Fruit fly (Drosophila melanogaster) whole organism, embryonic: Measurements from ENCODE around the gene CG1971.

Experiments used
- Aef1 ChIP-seq: fragments of 200-800 bp; sonication (Bioruptor generic); IDR thresholded peaks from 3 replicates; pipeline ENCODE4 v1.3.6; 2022; ENCODE audit warnings: missing biosample characterization, missing genetic modification characterization
- Antp ChIP-seq: fragments of 200-800 bp; sonication (Bioruptor generic); optimal IDR thresholded peaks from 3 replicates; lab custom pipeline; 2016; ENCODE audit warnings: missing biosample characterization, missing genetic modification characterization
- Awh ChIP-seq: fragments of 200-800 bp; sonication (Bioruptor generic); IDR thresholded peaks from 2 replicates; pipeline ENCODE4, ENCODE4 v1.3.6; 2022; ENCODE audit warnings: missing biosample characterization, missing genetic modification characterization
- B-H1 ChIP-seq: fragments of 200-800 bp; sonication (Bioruptor generic); IDR thresholded peaks from 3 replicates; pipeline ENCODE4 v1.3.6; 2022; ENCODE audit warnings: missing biosample characterization, missing genetic modification characterization
- C15 ChIP-seq: fragments of 200-800 bp; sonication (Bioruptor generic); IDR thresholded peaks from 3 replicates; pipeline ENCODE4 v1.3.6; 2022; ENCODE audit warnings: missing biosample characterization, missing genetic modification characterization
- CG10979 ChIP-seq: fragments of 200-800 bp; sonication (Bioruptor generic); optimal IDR thresholded peaks from 2 replicates; lab custom pipeline; 2018; ENCODE audit warnings: missing biosample characterization, mild to moderate bottlenecking, missing genetic modification characterization, moderate library complexity
- CG13123 ChIP-seq: fragments of 200-800 bp; sonication (Bioruptor generic); optimal IDR thresholded peaks from 2 replicates; lab custom pipeline; 2016; ENCODE audit warnings: missing biosample characterization, missing genetic modification characterization
- CG13624 ChIP-seq: fragments of 200-800 bp; sonication (Bioruptor generic); optimal IDR thresholded peaks from 2 replicates; lab custom pipeline; 2016; ENCODE audit warnings: missing biosample characterization, missing genetic modification characterization
- CG14050 ChIP-seq: fragments of 200-800 bp; sonication (Bioruptor generic); IDR thresholded peaks from 3 replicates; pipeline ENCODE4 v1.3.6; 2022; ENCODE audit warnings: missing biosample characterization, missing genetic modification characterization
- CG16863 ChIP-seq: fragments of 200-800 bp; sonication (Bioruptor generic); optimal IDR thresholded peaks from 3 replicates; lab custom pipeline; 2016; ENCODE audit warnings: missing biosample characterization, missing genetic modification characterization
- CG17568 ChIP-seq: fragments of 200-800 bp; sonication (Bioruptor generic); optimal IDR thresholded peaks from 2 replicates; lab custom pipeline; 2018; ENCODE audit warnings: missing biosample characterization, mild to moderate bottlenecking, missing genetic modification characterization, moderate library complexity
- CG18476 ChIP-seq: fragments of 200-800 bp; sonication (Bioruptor generic); optimal IDR thresholded peaks from 2 replicates; lab custom pipeline; 2016; ENCODE audit warnings: missing biosample characterization, mild to moderate bottlenecking, missing genetic modification characterization
- CG30020 ChIP-seq: fragments of 200-800 bp; optimal IDR thresholded peaks from 2 replicates; lab custom pipeline; 2019; ENCODE audit warnings: missing biosample characterization, mild to moderate bottlenecking, missing genetic modification characterization, moderate library complexity
- CG30431 ChIP-seq: fragments of 200-800 bp; sonication (Bioruptor generic); optimal IDR thresholded peaks from 2 replicates; lab custom pipeline; 2017; ENCODE audit warnings: missing biosample characterization, missing genetic modification characterization
- CG31441 ChIP-seq: fragments of 200-800 bp; sonication (Bioruptor generic); IDR thresholded peaks from 2 replicates; pipeline ENCODE4 v1.3.6; 2022; ENCODE audit warnings: missing biosample characterization, missing genetic modification characterization
- CG3163 ChIP-seq: fragments of 200-800 bp; sonication (Bioruptor generic); optimal IDR thresholded peaks from 3 replicates; lab custom pipeline; 2016; ENCODE audit warnings: missing biosample characterization, missing genetic modification characterization
- CG3407 ChIP-seq: fragments of 200-800 bp; sonication (Bioruptor generic); optimal IDR thresholded peaks from 2 replicates; lab custom pipeline; 2018; ENCODE audit warnings: missing biosample characterization, mild to moderate bottlenecking, missing genetic modification characterization
- CG3995 ChIP-seq: fragments of 200-800 bp; sonication (Bioruptor generic); optimal IDR thresholded peaks from 3 replicates; lab custom pipeline; 2016; ENCODE audit warnings: missing biosample characterization, missing genetic modification characterization
- CG4854 ChIP-seq: fragments of 200-800 bp; sonication (Bioruptor generic); optimal IDR thresholded peaks from 2 replicates; lab custom pipeline; 2016; ENCODE audit warnings: missing biosample characterization, missing genetic modification characterization, inconsistent platforms
- CoRest ChIP-seq: fragments of 200-800 bp; sonication (Bioruptor generic); optimal IDR thresholded peaks from 3 replicates; lab custom pipeline; 2018; ENCODE audit warnings: missing biosample characterization, mild to moderate bottlenecking, missing genetic modification characterization, moderate library complexity
- Dbx ChIP-seq: fragments of 200-800 bp; sonication (Bioruptor generic); IDR thresholded peaks from 3 replicates; pipeline ENCODE4 v1.3.6; 2022; ENCODE audit warnings: missing biosample characterization, missing genetic modification characterization
- Dref ChIP-seq: fragments of 200-800 bp; sonication (Bioruptor generic); IDR thresholded peaks from 2 replicates; pipeline ENCODE4 v1.3.6; 2022; ENCODE audit warnings: missing biosample characterization, missing genetic modification characterization
- Eip74EF ChIP-seq, 2 experiments: fragments of 200-800 bp in 1 of 2; fragments of >200 bp in 1 of 2; sonication (Bioruptor generic) in 1 of 2; optimal IDR thresholded peaks; 2 replicates each; lab custom pipeline; 2017 to 2019; ENCODE audit warnings: missing biosample characterization in 2 of 2, missing genetic modification characterization in 2 of 2, mild to moderate bottlenecking in 1 of 2, moderate library complexity in 1 of 2
- Elba2 ChIP-seq: fragments of 200-800 bp; sonication (Bioruptor generic); optimal IDR thresholded peaks from 3 replicates; lab custom pipeline; 2016; ENCODE audit warnings: missing biosample characterization, missing genetic modification characterization
- H15 ChIP-seq: fragments of 200-800 bp; sonication (Bioruptor generic); IDR thresholded peaks from 3 replicates; pipeline ENCODE4 v1.3.6; 2022; ENCODE audit warnings: missing biosample characterization, missing genetic modification characterization
- Lpt ChIP-seq: fragments of >200 bp; optimal IDR thresholded peaks from 2 replicates; lab custom pipeline; 2018; ENCODE audit warnings: missing biosample characterization, missing genetic modification characterization
- NC2α ChIP-seq: fragments of 200-800 bp; sonication (Bioruptor generic); optimal IDR thresholded peaks from 2 replicates; lab custom pipeline; 2016; ENCODE audit warnings: missing biosample characterization, missing genetic modification characterization
- Neu2 ChIP-seq: fragments of 200-800 bp; sonication (Bioruptor generic); optimal IDR thresholded peaks from 3 replicates; lab custom pipeline; 2016; ENCODE audit warnings: missing biosample characterization, missing genetic modification characterization, borderline replicate concordance
- NfI ChIP-seq: fragments of 200-800 bp; sonication (Bioruptor generic); optimal IDR thresholded peaks from 3 replicates; lab custom pipeline; 2018; ENCODE audit warnings: missing biosample characterization, mild to moderate bottlenecking, missing genetic modification characterization, moderate library complexity
- Oaz ChIP-seq: fragments of 200-800 bp; sonication (Bioruptor generic); IDR thresholded peaks from 2 replicates; pipeline ENCODE4 v1.3.6; 2022; ENCODE audit warnings: missing biosample characterization, missing genetic modification characterization
- aop ChIP-seq: fragments of 200-800 bp; sonication (Bioruptor generic); IDR thresholded peaks from 2 replicates; pipeline ENCODE4 v1.3.6; 2022; ENCODE audit warnings: missing biosample characterization, missing genetic modification characterization
- br ChIP-seq: fragments of >200 bp; optimal IDR thresholded peaks from 2 replicates; lab custom pipeline; 2017
- chinmo ChIP-seq: fragments of 200-800 bp; sonication (Bioruptor generic); IDR thresholded peaks from 4 replicates; pipeline ENCODE4 v1.3.6; 2022; ENCODE audit warnings: missing biosample characterization, missing genetic modification characterization; ENCODE audit not compliant: partially characterized antibody
- crc ChIP-seq: fragments of 200-800 bp; sonication (Bioruptor generic); optimal IDR thresholded peaks from 2 replicates; lab custom pipeline; 2016; ENCODE audit warnings: missing biosample characterization, missing genetic modification characterization
- crp ChIP-seq, 2 experiments: fragments of 200-800 bp; sonication (Bioruptor generic); optimal IDR thresholded peaks; 2 replicates in 1 of 2; 3 replicates in 1 of 2; lab custom pipeline; 2017; ENCODE audit warnings: missing biosample characterization in 2 of 2, missing genetic modification characterization in 2 of 2, mild to moderate bottlenecking in 1 of 2, moderate library complexity in 1 of 2
- en ChIP-seq: fragments of 200-800 bp; sonication (Bioruptor generic); optimal IDR thresholded peaks from 2 replicates; lab custom pipeline; 2016; ENCODE audit warnings: missing biosample characterization, missing genetic modification characterization
- eve ChIP-seq, 2 experiments: fragments of >200 bp; optimal IDR thresholded peaks; 2 replicates each; lab custom pipeline; 2017; ENCODE audit warnings: missing biosample characterization in 2 of 2, missing genetic modification characterization in 2 of 2
- ham ChIP-seq: fragments of 200-800 bp; sonication (Bioruptor generic); IDR thresholded peaks from 2 replicates; pipeline ENCODE4 v1.3.6; 2022; ENCODE audit warnings: missing biosample characterization, missing genetic modification characterization
- jigr1 ChIP-seq: fragments of 200-800 bp; sonication (Bioruptor generic); IDR thresholded peaks from 3 replicates; pipeline ENCODE4 v1.3.6; 2022; ENCODE audit warnings: missing biosample characterization, missing genetic modification characterization
- kah ChIP-seq: fragments of 200-800 bp; sonication (Bioruptor generic); optimal IDR thresholded peaks from 2 replicates; lab custom pipeline; 2018; ENCODE audit warnings: missing biosample characterization, mild to moderate bottlenecking, missing genetic modification characterization
- nmo ChIP-seq: fragments of 200-800 bp; sonication (Bioruptor generic); optimal IDR thresholded peaks from 2 replicates; lab custom pipeline; 2018; ENCODE audit warnings: missing biosample characterization, mild to moderate bottlenecking, missing genetic modification characterization, moderate library complexity
- oc ChIP-seq: fragments of 200-800 bp; sonication (Bioruptor generic); optimal IDR thresholded peaks from 2 replicates; lab custom pipeline; 2018; ENCODE audit warnings: missing biosample characterization, mild to moderate bottlenecking, missing genetic modification characterization, moderate library complexity
- pfk ChIP-seq: fragments of 200-800 bp; sonication (Bioruptor generic); optimal IDR thresholded peaks from 2 replicates; lab custom pipeline; 2018; ENCODE audit warnings: missing biosample characterization, mild to moderate bottlenecking, missing genetic modification characterization, moderate library complexity
- rib ChIP-seq: fragments of 200-800 bp; sonication (Bioruptor generic); IDR thresholded peaks from 2 replicates; pipeline ENCODE4 v1.3.6; 2022; ENCODE audit warnings: missing biosample characterization, missing genetic modification characterization
- run ChIP-seq: fragments of 200-800 bp; sonication (Bioruptor generic); optimal IDR thresholded peaks from 3 replicates; lab custom pipeline; 2018; ENCODE audit warnings: missing biosample characterization, mild to moderate bottlenecking, missing genetic modification characterization
- salm ChIP-seq: fragments of 200-800 bp; sonication (Bioruptor generic); optimal IDR thresholded peaks from 2 replicates; lab custom pipeline; 2018; ENCODE audit warnings: missing biosample characterization, mild to moderate bottlenecking, missing genetic modification characterization
- tx ChIP-seq: fragments of 200-800 bp; sonication (Bioruptor generic); optimal IDR thresholded peaks from 2 replicates; lab custom pipeline; 2016; ENCODE audit warnings: missing biosample characterization, missing genetic modification characterization
- z ChIP-seq: fragments of 200-800 bp; sonication (Bioruptor generic); IDR thresholded peaks from 3 replicates; pipeline ENCODE4 v1.3.6; 2022; ENCODE audit warnings: missing biosample characterization, missing genetic modification characterization
- zen2 ChIP-seq: fragments of 200-800 bp; sonication (Bioruptor generic); IDR thresholded peaks from 3 replicates; pipeline ENCODE4 v1.3.6; 2022; ENCODE audit warnings: missing biosample characterization, missing genetic modification characterization; ENCODE audit not compliant: partially characterized antibody

Gene CG1971

dm6 chr3R:31776583-31777362 is 28.5 kb upstream of the CG1971 start, which contains the start of the genes CG2126 and faf (continued):
- peak; percentile 29 for TF ChIP-seq salm (tag; lab: Kevin White, UChicago)
- TF ChIP-seq CG30431, result peak; percentile 25
- TF ChIP-seq CG16863 (GFP tag; lab: Kevin White, UChicago), result peak; percentile 13
- peak; percentile 26 for TF ChIP-seq CG4854
- no peak for TF ChIP-seq br (lab: Kevin White, UChicago)
- TF ChIP-seq pfk (GFP tag; lab: Kevin White, UChicago), result no peak
- TF ChIP-seq z, result no peak
- TF ChIP-seq kah, result peak; percentile 24
- TF ChIP-seq Neu2, result no peak
- peak; percentile 60; the same call in 2 of the 3 replicates for TF ChIP-seq jigr1
- peak; percentile 63; the same call in 1 of the 2 replicates for TF ChIP-seq Oaz
- peak; percentile 65 for TF ChIP-seq CG3407 (GFP tag; lab: Kevin White, UChicago)
- TF ChIP-seq ham (GFP tag; lab: Robert Waterston, UW), result no peak
- TF ChIP-seq CG3163 (GFP tag; lab: Kevin White, UChicago), result no peak
- TF ChIP-seq CG13624 (GFP tag; lab: Kevin White, UChicago), result peak; percentile 37
- no peak for TF ChIP-seq run (tag; lab: Kevin White, UChicago)
- no peak for TF ChIP-seq CG17568 (GFP tag; lab: Kevin White, UChicago)
- TF ChIP-seq CG18476, result peak; percentile 40
- TF ChIP-seq Dbx, result peak; percentile 63; the same call in 2 of the 3 replicates
- peak; percentile 88 for TF ChIP-seq nmo (GFP tag; lab: Kevin White, UChicago)
- TF ChIP-seq oc (tag; lab: Kevin White, UChicago), result peak; percentile 58
- 0 out of 2 replicates have a peak, but pooled peaks have one; percentile 48 for TF ChIP-seq Awh (GFP tag; lab: Robert Waterston, UW)
- peak; percentile 65 for TF ChIP-seq CG30020
- peak; percentile 61; the same call in 2 of the 3 replicates for TF ChIP-seq Aef1 (GFP tag; lab: Robert Waterston, UW)
- TF ChIP-seq tx, result peak; percentile 16
- no peak for TF ChIP-seq Lpt (GFP tag; lab: Kevin White, UChicago)
- TF ChIP-seq B-H1 (GFP tag; lab: Robert Waterston, UW), result peak; percentile 56; the same call in 2 of the 3 replicates
- no peak for TF ChIP-seq zen2 (GFP tag; lab: Robert Waterston, UW)
- peak; percentile 65 for TF ChIP-seq Elba2 (GFP tag; lab: Kevin White, UChicago)
- TF ChIP-seq Antp (GFP tag; lab: Kevin White, UChicago), result peak; percentile 58
- peak; percentile 78 for TF ChIP-seq NfI (GFP tag; lab: Kevin White, UChicago)
- TF ChIP-seq CG3995, result peak; percentile 39
- TF ChIP-seq CG10979 (tag; lab: Kevin White, UChicago), result peak; percentile 72
- no peak for TF ChIP-seq en
- TF ChIP-seq CG31441 (GFP tag; lab: Robert Waterston, UW), result peak; percentile 86
- TF ChIP-seq NC2α, result no peak
- TF ChIP-seq CG14050, result peak; percentile 56; the same call in 2 of the 3 replicates
- TF ChIP-seq eve (GFP tag; optimal IDR thresholded peaks at IDR 0.05; lab: Kevin White, UChicago), result no peak
- TF ChIP-seq C15, result 0 out of 3 replicates have a peak, but pooled peaks have one; percentile 65
- TF ChIP-seq Eip74EF (GFP tag; optimal IDR thresholded peaks at IDR 0.05; lab: Kevin White, UChicago), result peak in 1 of 2 experiments; percentile 62
- TF ChIP-seq crp (GFP tag; optimal IDR thresholded peaks at IDR 0.05; lab: Kevin White, UChicago), result peak in 1 of 2 experiments; percentile 41
- TF ChIP-seq chinmo (GFP tag; lab: Robert Waterston, UW), result no peak
- TF ChIP-seq Dref (GFP tag; lab: Robert Waterston, UW), result peak; percentile 59
- peak; percentile 86 for TF ChIP-seq CoRest (tag; lab: Kevin White, UChicago)
- peak; percentile 55; the same call in 1 of the 3 replicates for TF ChIP-seq H15 (GFP tag; lab: Robert Waterston, UW)
- TF ChIP-seq crc (GFP tag; lab: Kevin White, UChicago), result no peak
- 0 out of 2 replicates have a peak, but pooled peaks have one; percentile 36 for TF ChIP-seq rib (GFP tag; lab: Robert Waterston, UW)
- TF ChIP-seq aop, result no peak
- TF ChIP-seq CG13123 (GFP tag; lab: Kevin White, UChicago), result peak; percentile 63
